Fruit fly (Drosophila melanogaster): ENCODE data around the gene RasGAP1.

DNA sequence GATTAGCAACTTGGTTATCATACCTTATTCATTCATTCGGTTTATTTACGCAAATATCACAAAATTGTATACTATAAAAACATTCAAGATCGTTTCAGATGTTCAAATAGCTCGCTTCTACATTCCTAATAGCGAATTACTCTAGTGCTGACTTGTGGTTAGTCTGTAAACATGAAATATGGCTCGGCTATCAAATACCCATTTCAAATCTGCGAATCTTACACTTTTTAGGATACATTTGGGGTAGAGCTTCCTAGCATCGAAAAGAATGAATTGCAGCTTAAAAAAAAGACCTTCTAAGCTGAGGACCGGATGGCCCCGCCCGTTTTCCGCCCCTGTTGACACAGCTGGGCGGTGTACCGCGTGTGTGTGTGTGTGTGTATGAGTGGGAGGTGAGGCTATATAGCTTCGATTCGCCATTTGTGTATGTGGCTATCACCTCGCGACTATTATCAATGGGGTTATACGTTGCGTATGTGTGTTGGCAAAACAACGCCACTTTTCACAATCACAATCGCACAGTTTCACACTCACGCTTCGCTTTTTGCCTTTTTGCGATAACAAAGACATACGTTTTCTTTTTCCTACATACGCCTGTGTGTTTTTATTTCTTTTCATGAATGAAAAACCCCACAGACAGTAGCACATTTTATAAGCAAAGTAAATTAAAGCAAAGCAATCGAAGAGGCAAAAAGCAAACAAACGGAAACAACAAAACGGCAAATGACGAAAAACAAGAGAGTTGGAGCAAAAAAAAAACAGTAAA, 8.3 kb downstream of the RasGAP1 start:
- TF ChIP-seq fu2 (GFP tag; optimal IDR thresholded peaks at IDR 0.05), result no peak
- TF ChIP-seq Xbp1 (GFP tag; optimal IDR thresholded peaks at IDR 0.05), result no peak
- no peak for TF ChIP-seq CrebB (tag; optimal IDR thresholded peaks at IDR 0.05)
- no peak for TF ChIP-seq vfl (GFP tag; optimal IDR thresholded peaks at IDR 0.05)
- no peak for TF ChIP-seq CG30020 (tag; optimal IDR thresholded peaks at IDR 0.05)
- 0 out of 2 replicates have a peak, but pooled peaks have one; percentile 21 for TF ChIP-seq Drgx (GFP tag; IDR thresholded peaks at IDR 0.05)
- no peak for TF ChIP-seq Hr78 (GFP tag; optimal IDR thresholded peaks at IDR 0.05)
- no peak for TF ChIP-seq Atf-2 (GFP tag; optimal IDR thresholded peaks at IDR 0.05)

Measured in whole organism, embryonic.